Worm (Caenorhabditis elegans): ENCODE measurements around the gene unc-3.

Gene unc-3

DNA sequence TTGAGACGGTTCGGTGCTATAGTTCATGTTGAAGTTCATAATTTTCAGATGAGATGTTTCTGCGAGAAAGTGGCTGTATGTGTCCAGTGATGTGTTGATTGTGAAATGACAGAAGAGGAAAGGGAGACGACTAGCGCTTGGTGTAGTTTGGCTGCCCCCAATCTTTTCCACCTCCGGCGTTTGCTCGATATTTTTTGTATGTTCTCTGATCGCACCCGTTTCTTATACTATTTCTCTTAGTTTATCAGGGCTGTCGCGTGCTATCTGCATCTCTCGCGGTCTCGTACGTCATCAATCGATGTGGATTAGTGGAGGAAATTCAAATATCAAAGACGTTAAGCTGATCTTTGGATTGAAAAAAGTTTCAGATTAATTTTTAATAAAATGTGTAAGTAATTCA, 37.4 kb downstream of the unc-3 start, which contains the start of gene atf-4 (continued):
- no peak for TF ChIP-seq ama-1 (optimal IDR thresholded peaks at IDR 0.05)
- TF ChIP-seq ama-1 (GFP tag; optimal IDR thresholded peaks at IDR 0.05): no peak
- TF ChIP-seq F37B4.10 (GFP tag; IDR thresholded peaks at IDR 0.05): no peak
- no peak for TF ChIP-seq egl-44 (GFP tag; IDR thresholded peaks at IDR 0.05)
- TF ChIP-seq attf-3 (GFP tag; conservative IDR thresholded peaks at IDR 0.05): no peak
- no peak for TF ChIP-seq B0035.1 (tag; optimal IDR thresholded peaks at IDR 0.05)
- TF ChIP-seq xnd-1 (tag; optimal IDR thresholded peaks at IDR 0.05): no peak
- TF ChIP-seq hmg-20 (GFP tag; IDR thresholded peaks at IDR 0.05): no peak
- peak; percentile 6 for TF ChIP-seq somi-1 (GFP tag; optimal IDR thresholded peaks at IDR 0.05)
- peak; percentile 12 for TF ChIP-seq ceh-27 (GFP tag; optimal IDR thresholded peaks at IDR 0.05)
- no peak for TF ChIP-seq ceh-79 (tag; optimal IDR thresholded peaks at IDR 0.05)
- no peak for TF ChIP-seq bed-2 (GFP tag; IDR thresholded peaks at IDR 0.05)
- TF ChIP-seq hlh-12 (tag; optimal IDR thresholded peaks at IDR 0.05): no peak
- no peak for TF ChIP-seq cebp-2 (GFP tag; IDR thresholded peaks at IDR 0.05)
- TF ChIP-seq zfh-2 (GFP tag; conservative IDR thresholded peaks at IDR 0.05): 0 out of 2 replicates have a peak, but pooled peaks have one; percentile 7
- TF ChIP-seq Y95B8A.8 (GFP tag; IDR thresholded peaks at IDR 0.05): no peak
- TF ChIP-seq rcor-1 (GFP tag; IDR thresholded peaks at IDR 0.05): 0 out of 2 replicates have a peak, but pooled peaks have one; percentile 11
- peak; percentile 4 for TF ChIP-seq madf-10 (tag; optimal IDR thresholded peaks at IDR 0.05)
- no peak for TF ChIP-seq ztf-3 (GFP tag; optimal IDR thresholded peaks at IDR 0.05)
- TF ChIP-seq lir-1 (GFP tag; conservative IDR thresholded peaks at IDR 0.05): no peak
- no peak for TF ChIP-seq T26A5.8 (tag; optimal IDR thresholded peaks at IDR 0.05)
- TF ChIP-seq ceh-91 (GFP tag; IDR thresholded peaks at IDR 0.05): no peak
- no peak for TF ChIP-seq tbx-9 (tag; optimal IDR thresholded peaks at IDR 0.05; ENCODE audit: borderline replicate concordance)
- no peak for TF ChIP-seq C17E4.6 (GFP tag; IDR thresholded peaks at IDR 0.05)
- TF ChIP-seq nfya-2 (GFP tag; IDR thresholded peaks at IDR 0.05): no peak
- TF ChIP-seq akir-1 (GFP tag; optimal IDR thresholded peaks at IDR 0.05): no peak
- TF ChIP-seq lin-54 (GFP tag; optimal IDR thresholded peaks at IDR 0.05): peak; percentile 14
- TF ChIP-seq ccch-3 (GFP tag; optimal IDR thresholded peaks at IDR 0.05): no peak
- no peak for TF ChIP-seq ztf-26 (tag; optimal IDR thresholded peaks at IDR 0.05)
- TF ChIP-seq snpc-4 (GFP tag; optimal IDR thresholded peaks at IDR 0.05): no peak
- peak in 2 of 4 experiments; percentile 28 to 30 for TF ChIP-seq snpc-4 (tag; optimal IDR thresholded peaks at IDR 0.05)
- no peak for TF ChIP-seq unc-130 (GFP tag; optimal IDR thresholded peaks at IDR 0.05)
- TF ChIP-seq ztf-25 (GFP tag; IDR thresholded peaks at IDR 0.05): no peak
- no peak for TF ChIP-seq snpc-3.4 (tag; optimal IDR thresholded peaks at IDR 0.05)
- no peak for TF ChIP-seq lin-26 (GFP tag; IDR thresholded peaks at IDR 0.05)
- TF ChIP-seq ztf-18 (tag; optimal IDR thresholded peaks at IDR 0.05): no peak
- no peak for TF ChIP-seq B0261.1 (tag; optimal IDR thresholded peaks at IDR 0.05)
- no peak for TF ChIP-seq sptf-2 (GFP tag; optimal IDR thresholded peaks at IDR 0.05)
- no peak for TF ChIP-seq snpc-1.1 (tag; optimal IDR thresholded peaks at IDR 0.05; ENCODE audit: insufficient read depth)
- no peak for TF ChIP-seq dpl-1 (GFP tag; optimal IDR thresholded peaks at IDR 0.05)
- peak; percentile 28; the same call in 1 of the 2 replicates for TF ChIP-seq B0336.3 (GFP tag; IDR thresholded peaks at IDR 0.05)
- peak; percentile 46 for TF ChIP-seq attf-5 (GFP tag; optimal IDR thresholded peaks at IDR 0.05)
- TF ChIP-seq F10E7.11 (tag; optimal IDR thresholded peaks at IDR 0.05): no peak
- TF ChIP-seq aptf-3 (GFP tag; IDR thresholded peaks at IDR 0.05): no peak
- TF ChIP-seq ztf-22 (GFP tag; optimal IDR thresholded peaks at IDR 0.05): no peak
